Worm (Caenorhabditis elegans) whole organism, midembryonic: ENCODE results near the gene mks-2.

Experiments
- T22C8.4 ChIP-seq: fragments of 200-800 bp; sonication (Bioruptor generic); IDR thresholded peaks from 2 replicates; pipeline ENCODE4 v1.3.6; 2022; ENCODE audit warnings: missing genetic modification characterization, missing compliant biosample characterization
- cog-1 ChIP-seq: sonication (generic microtip); optimal IDR thresholded peaks from 2 replicates; lab custom pipeline; 2016; ENCODE audit warnings: missing genetic modification characterization, missing compliant biosample characterization
- flt-1 ChIP-seq: fragments of 200-800 bp; sonication (Bioruptor generic); IDR thresholded peaks from 2 replicates; pipeline ENCODE4 v1.3.6; 2022; ENCODE audit warnings: missing genetic modification characterization, missing compliant biosample characterization
- klf-2 ChIP-seq: fragments of 200-800 bp; sonication (Bioruptor generic); conservative IDR thresholded peaks from 2 replicates; pipeline ENCODE4 v1.3.6; 2022; ENCODE audit warnings: missing genetic modification reagents, missing genetic modification characterization, missing compliant biosample characterization
- med-1 ChIP-seq: sonication (generic microtip); optimal IDR thresholded peaks from 2 replicates; lab custom pipeline; 2017; ENCODE audit warnings: missing genetic modification characterization, mild to moderate bottlenecking, missing compliant biosample characterization, antibody characterized with exemption, missing genetic modification reagents; ENCODE audit not compliant: insufficient read depth
- ref-1 ChIP-seq: fragments of 200-800 bp; sonication (Bioruptor generic); conservative IDR thresholded peaks from 2 replicates; pipeline ENCODE4 v1.3.6; 2022; ENCODE audit warnings: missing genetic modification reagents, missing genetic modification characterization, missing compliant biosample characterization
- tab-1 ChIP-seq: fragments of 200-800 bp; sonication (Bioruptor generic); IDR thresholded peaks from 2 replicates; pipeline ENCODE4 v1.3.6; 2022; ENCODE audit warnings: missing genetic modification characterization, missing compliant biosample characterization
- ztf-23 ChIP-seq: fragments of 200-800 bp; sonication (Bioruptor generic); IDR thresholded peaks from 2 replicates; pipeline ENCODE4 v1.3.6; 2022; ENCODE audit warnings: missing genetic modification reagents, missing genetic modification characterization, missing compliant biosample characterization
- ztf-29 ChIP-seq: fragments of 200-800 bp; sonication (Bioruptor generic); IDR thresholded peaks from 2 replicates; pipeline ENCODE4 v1.3.6; 2022; ENCODE audit warnings: missing genetic modification reagents, missing genetic modification characterization, missing compliant biosample characterization

The mks-2 gene

DNA sequence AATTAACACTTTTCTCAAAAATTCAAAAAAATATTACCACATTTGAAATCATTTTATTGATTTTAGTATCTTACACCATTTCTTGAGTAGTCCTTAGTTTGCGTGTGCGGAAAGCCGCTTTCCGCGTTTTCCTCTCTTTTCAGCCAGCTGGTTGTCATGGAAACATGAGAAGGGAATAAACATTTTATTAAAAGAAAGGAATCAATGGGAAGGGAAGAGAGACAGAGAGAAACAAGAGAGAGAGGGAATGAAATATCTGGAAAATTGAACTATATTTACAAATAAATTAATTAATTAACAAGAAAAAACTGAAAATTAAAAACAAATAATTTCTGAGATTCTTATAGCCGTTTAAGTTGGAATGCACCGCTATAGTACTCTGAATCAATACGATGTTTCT lies at the start of gene mks-2:
Gene mks-2, minus strand, starts transcription at position 101 of the 400 bp plus-strand sequence.
- TF ChIP-seq ref-1 (GFP tag; lab: Robert Waterston, UW) (no peak), T22C8.4 (no peak), ztf-23 (GFP tag; lab: Robert Waterston, UW) (no peak), ztf-29 (GFP tag; lab: Robert Waterston, UW) (no peak), med-1 (GFP tag; lab: Kevin White, UChicago) (no peak), flt-1 (GFP tag; lab: Robert Waterston, UW) (no peak), cog-1 (tag; lab: Kevin White, UChicago) (no peak), klf-2 (no peak), tab-1 (GFP tag; lab: Robert Waterston, UW) (no peak)

DNA sequence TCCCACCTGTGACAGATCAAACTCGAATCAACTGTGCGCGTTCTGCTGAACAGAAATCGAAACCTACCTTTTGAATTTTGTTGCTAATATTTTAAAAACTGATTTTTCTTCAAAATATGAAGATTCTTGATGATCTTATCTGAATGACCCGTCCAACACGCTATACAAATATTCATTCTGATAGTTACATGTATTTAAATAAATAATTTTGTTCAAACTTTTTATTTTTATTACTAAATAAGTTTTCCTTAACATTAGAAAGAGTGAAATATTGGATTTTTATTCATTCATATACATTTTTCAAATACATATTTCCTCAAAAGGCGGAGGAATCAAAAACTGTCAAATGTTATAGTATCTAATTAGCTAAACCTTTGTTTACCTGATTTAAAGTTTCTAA lies 48.7 kb upstream of the mks-2 start, which contains the start of gene F13H8.8:
Gene F13H8.8, minus strand, starts transcription at position 101 of the 400 bp plus-strand sequence.
- no peak for TF ChIP-seq tab-1 (GFP tag; lab: Robert Waterston, UW)

DNA sequence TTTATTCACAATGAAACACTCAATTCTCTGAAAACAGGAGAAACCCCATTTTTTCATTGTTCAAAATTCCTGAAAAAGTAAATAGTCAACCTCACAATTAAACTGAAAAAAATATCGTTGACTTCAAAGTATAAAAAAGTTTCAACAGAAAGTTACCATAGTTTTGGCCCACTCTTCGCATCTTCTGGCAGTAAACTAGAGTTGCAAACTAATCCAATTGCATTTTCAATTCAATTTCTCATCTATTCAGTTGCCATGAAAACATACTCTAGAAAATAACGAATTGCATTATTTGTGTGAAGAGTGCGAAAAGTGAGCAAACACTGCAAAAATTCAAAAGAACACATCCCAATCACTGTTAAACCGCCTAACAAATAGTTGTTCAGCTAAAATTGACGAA lies 44.4 kb upstream of the mks-2 start, which contains the start of gene F13H8.3:
Gene F13H8.3, plus strand, starts transcription at position 301 of the 400 bp plus-strand sequence.
- TF ChIP-seq ztf-23 (GFP tag; lab: Robert Waterston, UW), result no peak
- no peak for TF ChIP-seq flt-1 (GFP tag; lab: Robert Waterston, UW)
- TF ChIP-seq tab-1 (GFP tag; lab: Robert Waterston, UW), result no peak
- TF ChIP-seq cog-1 (tag; lab: Kevin White, UChicago), result no peak
- no peak for TF ChIP-seq klf-2
- no peak for TF ChIP-seq ref-1 (GFP tag; lab: Robert Waterston, UW)
- no peak for TF ChIP-seq ztf-29 (GFP tag; lab: Robert Waterston, UW)
- no peak for TF ChIP-seq T22C8.4
- TF ChIP-seq med-1 (GFP tag; lab: Kevin White, UChicago), result no peak

DNA sequence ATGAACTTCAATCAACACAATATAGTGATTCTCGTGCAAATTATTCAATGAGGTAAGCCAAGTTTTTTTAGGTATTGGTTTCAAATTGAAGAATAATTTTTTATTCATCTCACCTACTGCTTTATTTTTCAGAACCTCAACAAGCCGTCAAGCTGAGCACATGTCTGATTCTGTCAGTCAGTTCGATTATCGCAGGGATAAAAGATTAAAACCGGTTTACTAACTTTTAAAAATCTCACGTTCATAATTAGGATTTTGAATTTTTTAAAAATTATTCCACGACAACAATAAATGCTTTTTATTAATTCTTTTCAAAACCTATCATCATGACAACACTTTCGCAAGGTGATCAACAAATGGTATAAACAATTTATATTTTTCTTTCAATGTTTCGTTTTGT lies 43.0 kb upstream of the mks-2 start, which contains the start of gene F13H8.12:
Gene F13H8.12, plus strand, starts transcription at position 301 of the 400 bp plus-strand sequence.
- TF ChIP-seq cog-1 (tag; lab: Kevin White, UChicago) (no peak), ztf-29 (GFP tag; lab: Robert Waterston, UW) (no peak), ref-1 (GFP tag; lab: Robert Waterston, UW) (no peak)

DNA sequence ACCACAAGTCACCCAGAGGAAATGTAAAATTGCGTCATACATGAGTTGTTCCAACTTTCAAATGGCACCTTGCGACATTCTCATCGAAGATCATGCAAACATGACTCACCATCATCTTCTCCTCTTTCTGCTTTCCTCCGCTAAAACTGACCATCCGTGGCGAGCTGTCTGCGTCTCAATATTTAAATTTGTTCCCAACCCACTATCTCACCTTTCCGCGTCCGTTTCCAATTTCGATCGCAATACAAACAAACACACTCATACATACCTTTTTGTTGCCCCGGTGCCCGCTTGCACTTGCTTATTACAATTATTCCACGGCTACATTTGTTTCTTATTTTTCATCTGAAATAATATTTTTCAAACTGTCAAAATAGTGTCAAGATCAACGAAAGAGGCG lies 41.4 kb upstream of the mks-2 start, which contains the start of gene nmgp-1:
Gene nmgp-1, plus strand, starts transcription at position 174 of the 400 bp plus-strand sequence.
- TF ChIP-seq ref-1 (GFP tag; lab: Robert Waterston, UW) (no peak), flt-1 (GFP tag; lab: Robert Waterston, UW) (no peak), ztf-29 (GFP tag; lab: Robert Waterston, UW) (no peak), med-1 (GFP tag; lab: Kevin White, UChicago) (no peak), ztf-23 (GFP tag; lab: Robert Waterston, UW) (no peak), T22C8.4 (no peak), cog-1 (tag; lab: Kevin White, UChicago) (no peak), tab-1 (GFP tag; lab: Robert Waterston, UW) (no peak)

DNA sequence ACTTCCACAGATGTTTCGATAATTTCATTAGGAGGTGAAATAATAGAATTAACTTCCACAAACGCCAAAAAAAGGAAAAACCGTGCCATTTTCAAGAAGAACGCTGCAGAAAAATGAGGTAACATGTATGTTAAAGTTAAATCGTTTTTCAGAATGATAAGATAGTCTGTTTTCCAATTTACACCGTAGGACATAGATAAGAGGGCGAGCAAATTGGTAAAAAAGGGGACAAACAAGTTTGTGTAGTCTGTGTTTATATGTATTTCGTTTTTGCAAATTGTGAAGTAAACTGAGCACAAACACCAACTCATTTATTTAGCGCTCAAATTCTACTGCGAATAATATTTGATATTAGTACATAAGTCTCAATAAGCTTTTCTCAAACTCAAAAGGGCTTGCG lies 40.6 kb upstream of the mks-2 start, which contains the start of gene F13H8.11:
Gene F13H8.11, minus strand, starts transcription at position 155 of the 400 bp plus-strand sequence.
- TF ChIP-seq ref-1 (GFP tag; lab: Robert Waterston, UW) (no peak), T22C8.4 (no peak), med-1 (GFP tag; lab: Kevin White, UChicago) (no peak), tab-1 (GFP tag; lab: Robert Waterston, UW) (no peak), klf-2 (no peak), flt-1 (GFP tag; lab: Robert Waterston, UW) (no peak), ztf-23 (GFP tag; lab: Robert Waterston, UW) (no peak), ztf-29 (GFP tag; lab: Robert Waterston, UW) (no peak), cog-1 (tag; lab: Kevin White, UChicago) (no peak)

DNA sequence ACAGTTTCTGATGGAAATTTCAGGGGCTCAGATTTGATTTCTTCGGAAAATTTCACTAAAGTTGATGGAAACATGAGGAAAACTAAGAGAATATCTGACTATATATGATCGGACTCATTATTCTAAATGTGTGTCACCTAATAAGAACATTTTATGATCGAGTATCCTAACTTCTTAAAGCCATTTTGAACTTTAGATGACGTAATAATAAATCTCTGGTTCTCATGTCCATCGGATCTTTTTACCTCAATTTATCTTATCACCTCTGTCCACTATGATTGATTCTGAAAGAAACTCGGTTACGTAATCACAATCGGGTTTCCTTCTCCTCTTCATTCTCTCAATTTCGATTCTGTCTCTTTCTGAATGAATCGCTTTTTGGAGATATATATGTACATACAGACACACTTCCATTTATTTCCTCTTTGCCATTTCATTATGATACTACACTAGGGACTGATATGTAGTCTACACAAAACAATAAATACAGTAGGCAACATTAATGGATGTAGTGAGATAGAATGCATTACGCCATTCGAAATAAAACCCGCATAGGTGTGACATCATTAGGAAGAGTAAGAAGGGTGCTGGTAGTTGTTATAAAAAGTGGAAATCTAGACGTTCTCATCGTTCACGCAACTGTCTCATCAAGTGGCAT lies 38.1 kb upstream of the mks-2 start:
- TF ChIP-seq klf-2, result no peak
- TF ChIP-seq ztf-23 (GFP tag; lab: Robert Waterston, UW), result no peak
- no peak for TF ChIP-seq T22C8.4

DNA sequence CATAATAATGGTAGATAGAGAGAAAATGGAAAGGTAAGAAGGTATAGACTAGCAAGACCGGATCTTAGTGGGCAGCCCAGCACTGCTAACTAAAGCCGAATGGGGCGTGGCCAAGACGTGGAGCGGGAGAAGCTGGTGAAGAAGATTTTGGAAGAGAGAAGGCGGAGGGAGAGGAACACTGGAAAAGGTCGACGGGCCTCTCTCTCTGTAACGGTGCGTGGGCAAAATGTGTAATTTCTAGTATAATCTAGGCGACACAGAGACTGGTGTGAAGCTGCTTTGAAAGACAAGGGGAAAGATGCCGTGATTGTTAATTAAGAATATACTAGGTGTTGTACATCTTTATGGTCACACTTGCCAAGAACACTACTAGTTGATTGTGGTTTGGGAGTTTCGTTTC lies 36.8 kb upstream of the mks-2 start, which contains the start of gene F13H8.5:
Gene F13H8.5, minus strand, starts transcription at position 101 of the 400 bp plus-strand sequence.
- TF ChIP-seq ref-1 (GFP tag; lab: Robert Waterston, UW) (no peak), klf-2 (no peak), tab-1 (GFP tag; lab: Robert Waterston, UW) (no peak)

DNA sequence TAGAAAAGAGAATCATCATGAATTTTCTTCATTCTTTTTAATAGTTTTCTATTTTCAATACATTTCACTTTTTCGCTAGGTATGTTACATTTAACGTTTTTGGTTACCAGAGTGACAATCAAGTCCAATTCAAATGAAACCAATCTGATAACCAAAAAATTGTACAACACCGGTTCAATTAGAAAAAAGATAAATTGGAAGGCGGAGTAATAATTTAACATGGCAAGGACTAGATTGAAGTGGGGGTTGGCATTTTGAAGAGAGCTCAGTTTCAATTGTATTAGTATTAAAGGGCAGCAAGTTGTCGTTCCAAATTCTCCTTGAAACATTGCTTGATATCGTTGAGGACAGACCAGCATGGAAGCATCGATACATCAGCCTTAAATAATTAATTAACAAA lies 33.5 kb upstream of the mks-2 start:
- no peak for TF ChIP-seq med-1 (GFP tag; lab: Kevin White, UChicago)
- TF ChIP-seq tab-1 (GFP tag; lab: Robert Waterston, UW), result no peak
- no peak for TF ChIP-seq ztf-29 (GFP tag; lab: Robert Waterston, UW)
- TF ChIP-seq cog-1 (tag; lab: Kevin White, UChicago), result no peak
- TF ChIP-seq flt-1 (GFP tag; lab: Robert Waterston, UW), result no peak
- no peak for TF ChIP-seq klf-2
- TF ChIP-seq ref-1 (GFP tag; lab: Robert Waterston, UW), result no peak
- TF ChIP-seq T22C8.4, result no peak
- no peak for TF ChIP-seq ztf-23 (GFP tag; lab: Robert Waterston, UW)

DNA sequence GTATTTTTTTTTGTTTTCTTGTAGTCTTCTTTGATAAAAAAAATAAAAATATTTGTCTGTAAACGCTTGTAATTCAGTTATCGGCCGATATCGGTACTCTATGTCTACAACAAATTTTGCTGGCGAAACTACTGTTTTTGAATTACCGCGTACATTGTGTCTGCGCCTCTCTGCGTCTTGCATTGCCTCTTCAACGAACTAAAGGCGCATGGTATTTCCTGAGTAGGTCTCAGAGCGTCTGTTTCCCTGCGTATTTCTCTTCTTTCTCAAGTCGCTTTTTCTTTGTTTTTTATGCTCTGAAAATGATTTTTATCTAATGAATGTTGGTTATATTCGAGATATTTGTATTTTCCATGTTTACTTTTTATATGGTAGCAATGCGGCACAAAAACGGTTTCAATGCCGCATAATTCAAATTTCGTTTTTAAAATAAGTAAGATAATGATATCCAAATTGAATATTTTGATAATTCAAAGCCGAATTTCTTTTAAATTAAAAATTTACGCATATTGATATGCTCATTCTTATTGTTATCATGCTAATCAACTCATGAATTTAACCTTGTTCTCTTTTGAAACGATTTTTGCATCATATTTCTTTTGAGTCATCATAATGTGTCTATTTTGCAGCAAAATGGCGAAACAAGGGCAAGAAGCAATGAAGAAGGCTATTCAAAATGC lies 31.7 kb upstream of the mks-2 start, which contains the start of gene phb-2:
Gene phb-2, plus strand, starts transcription at position 630 of the 680 bp plus-strand sequence.
- TF ChIP-seq ref-1 (GFP tag; lab: Robert Waterston, UW) (no peak), flt-1 (GFP tag; lab: Robert Waterston, UW) (0 out of 2 replicates have a peak, but pooled peaks have one; percentile 51)
